Fruit fly (Drosophila melanogaster) whole organism, embryonic: ENCODE measurements around the gene Lcp65Ag3.

Source experiments
- Antp ChIP-seq: fragments of 200-800 bp; sonication (Bioruptor generic); optimal IDR thresholded peaks from 3 replicates; lab custom pipeline; 2016; ENCODE audit warnings: missing biosample characterization, missing genetic modification characterization
- Bdp1 ChIP-seq: fragments of 200-800 bp; sonication (Bioruptor generic); optimal IDR thresholded peaks from 3 replicates; lab custom pipeline; 2016; ENCODE audit warnings: missing biosample characterization, missing genetic modification characterization
- Blimp-1 ChIP-seq: fragments of 200-800 bp; sonication (Bioruptor generic); optimal IDR thresholded peaks from 3 replicates; lab custom pipeline; 2018; ENCODE audit warnings: missing biosample characterization, missing genetic modification characterization, mild to moderate bottlenecking, moderate library complexity, missing genetic modification reagents
- CG10979 ChIP-seq: fragments of 200-800 bp; sonication (Bioruptor generic); optimal IDR thresholded peaks from 2 replicates; lab custom pipeline; 2018; ENCODE audit warnings: missing biosample characterization, mild to moderate bottlenecking, missing genetic modification characterization, moderate library complexity
- CG11085 ChIP-seq: fragments of 200-800 bp; sonication (Bioruptor generic); IDR thresholded peaks from 2 replicates; pipeline ENCODE4 v1.3.6; 2022; ENCODE audit warnings: missing biosample characterization, missing genetic modification characterization
- CG12391 ChIP-seq: fragments of 200-800 bp; sonication (Bioruptor generic); optimal IDR thresholded peaks from 3 replicates; lab custom pipeline; 2018; ENCODE audit warnings: missing biosample characterization, mild to moderate bottlenecking, missing genetic modification characterization, moderate library complexity
- CG13775 ChIP-seq: fragments of 200-800 bp; sonication (Bioruptor generic); optimal IDR thresholded peaks from 3 replicates; lab custom pipeline; 2017; ENCODE audit warnings: missing biosample characterization, mild to moderate bottlenecking, missing genetic modification characterization
- CG15011 ChIP-seq: fragments of 200-800 bp; sonication (Bioruptor generic); optimal IDR thresholded peaks from 3 replicates; lab custom pipeline; 2018; ENCODE audit warnings: missing biosample characterization, mild to moderate bottlenecking, missing genetic modification characterization
- CG1603 ChIP-seq: fragments of 200-800 bp; sonication (Bioruptor generic); optimal IDR thresholded peaks from 2 replicates; lab custom pipeline; 2019; ENCODE audit warnings: missing biosample characterization, mild to moderate bottlenecking, missing genetic modification characterization, moderate library complexity
- CG16779 ChIP-seq: fragments of 200-800 bp; sonication (Bioruptor generic); IDR thresholded peaks from 2 replicates; pipeline ENCODE4 v1.3.6; 2022; ENCODE audit warnings: missing biosample characterization, missing genetic modification characterization
- CG17359 ChIP-seq: fragments of 200-800 bp; sonication (Bioruptor generic); optimal IDR thresholded peaks from 3 replicates; lab custom pipeline; 2018; ENCODE audit warnings: missing biosample characterization, mild to moderate bottlenecking, missing genetic modification characterization, moderate library complexity
- CG3407 ChIP-seq: fragments of 200-800 bp; sonication (Bioruptor generic); optimal IDR thresholded peaks from 2 replicates; lab custom pipeline; 2018; ENCODE audit warnings: missing biosample characterization, mild to moderate bottlenecking, missing genetic modification characterization
- CG3726 ChIP-seq: fragments of 200-800 bp; sonication (Bioruptor generic); IDR thresholded peaks from 3 replicates; pipeline ENCODE4, ENCODE4 v1.3.6; 2022; ENCODE audit warnings: missing biosample characterization, missing genetic modification characterization
- CG3847 ChIP-seq: fragments of 200-800 bp; sonication (Bioruptor generic); IDR thresholded peaks from 2 replicates; pipeline ENCODE4 v1.3.6; 2022; ENCODE audit warnings: missing biosample characterization, missing genetic modification characterization
- CG6813 ChIP-seq: fragments of 200-800 bp; sonication (Bioruptor generic); optimal IDR thresholded peaks from 2 replicates; lab custom pipeline; 2017; ENCODE audit warnings: missing biosample characterization, missing genetic modification characterization, mild to moderate bottlenecking, moderate library complexity, missing genetic modification reagents
- CG7372 ChIP-seq: fragments of 200-800 bp; sonication (Bioruptor generic); IDR thresholded peaks from 2 replicates; pipeline ENCODE4 v1.3.6; 2022; ENCODE audit warnings: missing biosample characterization, missing genetic modification characterization
- CG7987 ChIP-seq: fragments of 200-800 bp; sonication (Bioruptor generic); optimal IDR thresholded peaks from 2 replicates; lab custom pipeline; 2018; ENCODE audit warnings: missing biosample characterization, mild to moderate bottlenecking, missing genetic modification characterization, moderate library complexity
- CkIIα-i1 ChIP-seq: fragments of 200-800 bp; sonication (Bioruptor generic); IDR thresholded peaks from 2 replicates; pipeline ENCODE4 v1.3.6; 2022; ENCODE audit warnings: missing biosample characterization, missing genetic modification characterization
- Dll ChIP-seq: fragments of 200-800 bp; sonication (Bioruptor generic); IDR thresholded peaks from 4 replicates; pipeline ENCODE4 v1.3.6; 2022; ENCODE audit warnings: missing biosample characterization, missing genetic modification characterization; ENCODE audit not compliant: partially characterized antibody
- Hmr ChIP-seq: fragments of 200-800 bp; sonication (Bioruptor generic); optimal IDR thresholded peaks from 3 replicates; lab custom pipeline; 2017; ENCODE audit warnings: mild to moderate bottlenecking, missing biosample characterization, missing genetic modification reagents, missing genetic modification characterization
- Lim3 ChIP-seq: fragments of 200-800 bp; sonication (Bioruptor generic); IDR thresholded peaks from 2 replicates; pipeline ENCODE4 v1.3.6; 2022; ENCODE audit warnings: missing biosample characterization, missing genetic modification characterization
- Mrtf ChIP-seq: fragments of 200-800 bp; sonication (Bioruptor generic); IDR thresholded peaks from 3 replicates; pipeline ENCODE4 v1.3.6; 2022; ENCODE audit warnings: missing biosample characterization, missing genetic modification characterization
- NfI ChIP-seq: fragments of 200-800 bp; sonication (Bioruptor generic); optimal IDR thresholded peaks from 3 replicates; lab custom pipeline; 2018; ENCODE audit warnings: missing biosample characterization, mild to moderate bottlenecking, missing genetic modification characterization, moderate library complexity
- Opbp ChIP-seq: fragments of 200-800 bp; sonication (Bioruptor generic); IDR thresholded peaks from 3 replicates; pipeline ENCODE4 v1.3.6; 2022; ENCODE audit warnings: missing biosample characterization, missing genetic modification characterization; ENCODE audit not compliant: partially characterized antibody
- Poxn ChIP-seq: fragments of 200-800 bp; sonication (Bioruptor generic); IDR thresholded peaks from 2 replicates; pipeline ENCODE4 v1.3.6; 2022; ENCODE audit warnings: missing biosample characterization, missing genetic modification characterization
- Rfx ChIP-seq: fragments of 200-800 bp; sonication (Bioruptor generic); IDR thresholded peaks from 2 replicates; pipeline ENCODE4 v1.3.6; 2022; ENCODE audit warnings: missing biosample characterization, missing genetic modification characterization
- Sin3A ChIP-seq: fragments of >200 bp; optimal IDR thresholded peaks from 2 replicates; lab custom pipeline; 2018
- Usf ChIP-seq: fragments of 200-800 bp; sonication (Bioruptor generic); optimal IDR thresholded peaks from 2 replicates; lab custom pipeline; 2017; ENCODE audit warnings: missing genotype, missing biosample characterization, missing genetic modification characterization
- ase ChIP-seq: fragments of 200-800 bp; sonication (Bioruptor generic); IDR thresholded peaks from 3 replicates; pipeline ENCODE4 v1.3.6; 2022; ENCODE audit warnings: missing biosample characterization, missing genetic modification characterization
- ato ChIP-seq: fragments of 200-800 bp; sonication (Bioruptor generic); IDR thresholded peaks from 2 replicates; pipeline ENCODE4 v1.3.6; 2022; ENCODE audit warnings: missing biosample characterization, missing genetic modification characterization; ENCODE audit not compliant: partially characterized antibody
- bcd ChIP-seq: fragments of 200-800 bp; sonication (Bioruptor generic); optimal IDR thresholded peaks from 2 replicates; lab custom pipeline; 2017; ENCODE audit warnings: missing biosample characterization, mild to moderate bottlenecking, missing genetic modification characterization
- dan ChIP-seq: fragments of 200-800 bp; sonication (Bioruptor generic); IDR thresholded peaks from 2 replicates; pipeline ENCODE4 v1.3.6; 2022; ENCODE audit warnings: missing biosample characterization, missing genetic modification characterization
- emc ChIP-seq: fragments of 200-800 bp; sonication (Bioruptor generic); optimal IDR thresholded peaks from 2 replicates; lab custom pipeline; 2016; ENCODE audit warnings: missing biosample characterization, missing genetic modification characterization
- eve ChIP-seq, 2 experiments: fragments of >200 bp; optimal IDR thresholded peaks; 2 replicates each; lab custom pipeline; 2017; ENCODE audit warnings: missing biosample characterization in 2 of 2, missing genetic modification characterization in 2 of 2
- ftz-f1 ChIP-seq: fragments of 200-800 bp; sonication (Bioruptor generic); optimal IDR thresholded peaks from 2 replicates; lab custom pipeline; 2016; ENCODE audit warnings: missing biosample characterization, missing genetic modification characterization
- gce ChIP-seq: fragments of 200-800 bp; sonication (Bioruptor generic); IDR thresholded peaks from 3 replicates; pipeline ENCODE4 v1.3.6; 2022; ENCODE audit warnings: missing biosample characterization, missing genetic modification characterization
- her ChIP-seq: fragments of 200-800 bp; sonication (Bioruptor generic); optimal IDR thresholded peaks from 2 replicates; lab custom pipeline; 2016; ENCODE audit warnings: missing biosample characterization, missing genetic modification characterization
- kah ChIP-seq: fragments of 200-800 bp; sonication (Bioruptor generic); optimal IDR thresholded peaks from 2 replicates; lab custom pipeline; 2018; ENCODE audit warnings: missing biosample characterization, mild to moderate bottlenecking, missing genetic modification characterization
- ken ChIP-seq: fragments of 200-800 bp; sonication (Bioruptor generic); IDR thresholded peaks from 3 replicates; pipeline ENCODE4 v1.3.6; 2022; ENCODE audit warnings: missing biosample characterization, missing genetic modification characterization
- lola ChIP-seq, 3 experiments: fragments of >200 bp in 2 of 3; fragments of 200-800 bp in 1 of 3; sonication (Bioruptor generic) in 1 of 3; optimal IDR thresholded peaks; 2 replicates each; lab custom pipeline; 2017 to 2019; ENCODE audit warnings: missing biosample characterization in 3 of 3, missing genetic modification characterization in 3 of 3, mild to moderate bottlenecking in 1 of 3, moderate library complexity in 1 of 3
- nerfin-2 ChIP-seq: fragments of 200-800 bp; sonication (Bioruptor generic); IDR thresholded peaks from 2 replicates; pipeline ENCODE4 v1.3.6; 2022; ENCODE audit warnings: missing biosample characterization, missing genetic modification characterization; ENCODE audit not compliant: partially characterized antibody
- nmo ChIP-seq: fragments of 200-800 bp; sonication (Bioruptor generic); optimal IDR thresholded peaks from 2 replicates; lab custom pipeline; 2018; ENCODE audit warnings: missing biosample characterization, mild to moderate bottlenecking, missing genetic modification characterization, moderate library complexity
- odd ChIP-seq: fragments of 200-800 bp; sonication (Bioruptor generic); optimal IDR thresholded peaks from 2 replicates; lab custom pipeline; 2017; ENCODE audit warnings: missing biosample characterization, mild to moderate bottlenecking, missing genetic modification characterization
- pb ChIP-seq: fragments of 200-800 bp; sonication (Bioruptor generic); optimal IDR thresholded peaks from 3 replicates; lab custom pipeline; 2016; ENCODE audit warnings: missing biosample characterization, missing genetic modification characterization
- peb ChIP-seq: fragments of 200-800 bp; sonication (Bioruptor generic); IDR thresholded peaks from 2 replicates; pipeline ENCODE4 v1.3.6; 2022; ENCODE audit warnings: missing biosample characterization, missing genetic modification characterization
- schlank ChIP-seq: fragments of 200-800 bp; sonication (Bioruptor generic); optimal IDR thresholded peaks from 2 replicates; lab custom pipeline; 2018; ENCODE audit warnings: missing biosample characterization, mild to moderate bottlenecking, missing genetic modification characterization
- scrt ChIP-seq: fragments of 200-800 bp; sonication (Bioruptor generic); optimal IDR thresholded peaks from 2 replicates; lab custom pipeline; 2018; ENCODE audit warnings: missing biosample characterization, mild to moderate bottlenecking, missing genetic modification characterization, moderate library complexity
- ssp ChIP-seq: fragments of 200-800 bp; sonication (Bioruptor generic); IDR thresholded peaks from 2 replicates; pipeline ENCODE4 v1.3.6; 2022; ENCODE audit warnings: missing biosample characterization, missing genetic modification characterization
- z ChIP-seq: fragments of 200-800 bp; sonication (Bioruptor generic); IDR thresholded peaks from 3 replicates; pipeline ENCODE4 v1.3.6; 2022; ENCODE audit warnings: missing biosample characterization, missing genetic modification characterization

The Lcp65Ag3 gene

DNA sequence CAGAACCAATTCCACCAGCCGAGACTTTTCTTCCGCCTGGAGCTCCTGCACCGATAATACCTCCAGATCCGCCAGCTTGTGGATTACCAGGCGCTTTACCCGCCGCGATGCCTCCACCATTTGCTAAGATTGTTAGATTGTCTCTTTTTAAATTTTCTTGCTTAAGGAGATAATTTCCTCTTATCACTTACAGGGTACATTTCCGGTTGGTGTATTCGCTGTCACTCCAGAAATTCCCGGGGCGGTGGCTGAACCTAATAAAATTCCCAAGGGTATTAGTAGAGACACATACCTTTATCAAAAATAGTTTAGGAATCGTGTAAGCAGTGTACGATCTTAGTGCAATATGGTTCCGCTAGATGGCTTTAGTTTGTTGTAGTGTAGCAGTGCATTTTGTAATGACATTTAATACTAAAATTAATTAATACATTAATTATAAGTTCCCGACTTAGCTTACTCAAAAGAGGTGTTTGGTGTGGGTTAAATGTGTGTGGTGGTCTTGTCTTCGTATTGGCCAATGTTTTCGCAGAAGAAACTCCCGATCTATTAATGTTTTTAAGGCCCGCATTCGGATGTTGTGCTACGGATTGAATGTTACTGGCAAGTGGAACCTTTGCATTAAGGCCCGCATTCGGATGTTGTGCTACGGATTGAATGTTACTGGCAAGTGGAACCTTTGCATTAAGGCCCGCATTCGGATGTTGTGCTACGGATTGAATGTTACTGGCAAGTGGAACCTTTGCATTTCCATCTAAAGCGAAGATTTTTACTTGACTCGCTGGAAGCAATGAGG is 6.0 kb downstream of the Lcp65Ag3 start (continued):
- peak; percentile 64 for TF ChIP-seq emc (GFP tag; lab: Kevin White, UChicago)
- peak; percentile 79 for TF ChIP-seq CG1603 (tag; lab: Kevin White, UChicago)
- peak; percentile 42 for TF ChIP-seq Blimp-1 (GFP tag; lab: Kevin White, UChicago)
- no peak for TF ChIP-seq Dll (GFP tag; lab: Robert Waterston, UW)
- peak; percentile 12 for TF ChIP-seq ftz-f1 (GFP tag; lab: Kevin White, UChicago)
- no peak for TF ChIP-seq Lim3 (GFP tag; lab: Robert Waterston, UW)
- peak; percentile 91 for TF ChIP-seq Rfx
- peak; percentile 62 for TF ChIP-seq CG13775
- peak; percentile 84 for TF ChIP-seq pb (GFP tag; lab: Kevin White, UChicago)
- TF ChIP-seq CG15011 (GFP tag; lab: Kevin White, UChicago) = peak; percentile 71
- peak; percentile 68 for TF ChIP-seq CG3407 (GFP tag; lab: Kevin White, UChicago)
- TF ChIP-seq odd (GFP tag; lab: Kevin White, UChicago) = peak; percentile 75
- TF ChIP-seq ssp (GFP tag; lab: Robert Waterston, UW) = peak; percentile 96
- TF ChIP-seq CG12391 (tag; lab: Kevin White, UChicago) = peak; percentile 56
- TF ChIP-seq NfI (GFP tag; lab: Kevin White, UChicago) = peak; percentile 90
- TF ChIP-seq ase (GFP tag; lab: Robert Waterston, UW) = peak; percentile 79
- peak; percentile 82 for TF ChIP-seq ken (GFP tag; lab: Robert Waterston, UW)
- no peak for TF ChIP-seq dan (GFP tag; lab: Robert Waterston, UW)
- TF ChIP-seq Poxn = no peak
- TF ChIP-seq nerfin-2 (GFP tag; lab: Robert Waterston, UW) = no peak
- TF ChIP-seq z (GFP tag; lab: Robert Waterston, UW) = no peak; the same call in 2 of the 3 replicates
- peak; percentile 64 for TF ChIP-seq her (GFP tag; lab: Kevin White, UChicago)
- peak; percentile 67 for TF ChIP-seq CG3847 (GFP tag; lab: Robert Waterston, UW)
- peak; percentile 43 for TF ChIP-seq Sin3A
- no peak for TF ChIP-seq Opbp (GFP tag; lab: Robert Waterston, UW)
- peak; percentile 83 for TF ChIP-seq CG7372
- TF ChIP-seq schlank (tag; lab: Kevin White, UChicago) = peak; percentile 77
- peak; percentile 76 for TF ChIP-seq scrt (GFP tag; lab: Kevin White, UChicago)
- peak; percentile 94 for TF ChIP-seq CG7987 (GFP tag; lab: Kevin White, UChicago)
- TF ChIP-seq gce (GFP tag; lab: Robert Waterston, UW) = peak; percentile 94
- peak; percentile 50 for TF ChIP-seq Antp (GFP tag; lab: Kevin White, UChicago)
- peak; percentile 90 for TF ChIP-seq CG6813
- peak; percentile 60; the same call in 2 of the 3 replicates for TF ChIP-seq Mrtf (GFP tag; lab: Robert Waterston, UW)
- TF ChIP-seq eve (GFP tag; optimal IDR thresholded peaks at IDR 0.05; lab: Kevin White, UChicago) = no peak
- TF ChIP-seq CG16779 (GFP tag; lab: Robert Waterston, UW) = 0 out of 2 replicates have a peak, but pooled peaks have one; percentile 39
- peak; percentile 83 for TF ChIP-seq CG11085 (GFP tag; lab: Robert Waterston, UW)
- no peak for TF ChIP-seq ato (GFP tag; lab: Robert Waterston, UW)
- TF ChIP-seq Hmr (GFP tag; lab: Kevin White, UChicago) = peak; percentile 86
- peak; percentile 64 for TF ChIP-seq kah (GFP tag; lab: Kevin White, UChicago)
- TF ChIP-seq CG3726 (GFP tag; lab: Robert Waterston, UW) = 0 out of 3 replicates have a peak, but pooled peaks have one; percentile 43
- TF ChIP-seq lola (GFP tag; optimal IDR thresholded peaks at IDR 0.05; lab: Kevin White, UChicago) = peak in 1 of 3 experiments; percentile 76
- no peak; the same call in 1 of the 2 replicates for TF ChIP-seq CkIIα-i1 (GFP tag; lab: Robert Waterston, UW)
- peak; percentile 29 for TF ChIP-seq nmo
- TF ChIP-seq Bdp1 (GFP tag; lab: Kevin White, UChicago) = peak; percentile 46
- peak; percentile 52; the same call in 1 of the 2 replicates for TF ChIP-seq peb (GFP tag; lab: Robert Waterston, UW)
- peak; percentile 89 for TF ChIP-seq bcd (GFP tag; lab: Kevin White, UChicago)
- peak; percentile 70 for TF ChIP-seq CG10979 (tag; lab: Kevin White, UChicago)
- peak; percentile 77 for TF ChIP-seq CG17359 (tag; lab: Kevin White, UChicago)
- TF ChIP-seq Usf (GFP tag; lab: Kevin White, UChicago) = peak; percentile 6
